Worm (Caenorhabditis elegans): Measurements from ENCODE around the gene F53C11.4.
A peak's percentile ranks its signal among the peaks of the same experiment; 100 is the strongest.

F53C11.4 gene

ce11 chrV:13796246-13796776 is 9.2 kb upstream of the F53C11.4 start, which contains the start of gene twk-32:
TSS of gene twk-32 (plus strand) at chrV:13796641.
- no peak for TF ChIP-seq F13H6.1 (tag; optimal IDR thresholded peaks at IDR 0.05)
- peak; percentile 19 for TF ChIP-seq hlh-30 (tag; optimal IDR thresholded peaks at IDR 0.05; ENCODE audit: insufficient read depth)

- TF ChIP-seq pha-2 (tag; optimal IDR thresholded peaks at IDR 0.05): no peak
- TF ChIP-seq ttx-3 (tag; optimal IDR thresholded peaks at IDR 0.05): no peak
- no peak for TF ChIP-seq ceh-34 (tag; optimal IDR thresholded peaks at IDR 0.05)
- TF ChIP-seq tbx-2 (tag; optimal IDR thresholded peaks at IDR 0.05): no peak
- TF ChIP-seq sdc-2 (tag; optimal IDR thresholded peaks at IDR 0.05): no peak
- TF ChIP-seq syd-9 (tag; optimal IDR thresholded peaks at IDR 0.05): no peak
- no peak for TF ChIP-seq fax-1 (tag; optimal IDR thresholded peaks at IDR 0.05)
- TF ChIP-seq C38D4.7 (GFP tag; optimal IDR thresholded peaks at IDR 0.05): no peak
- no peak for TF ChIP-seq sox-4 (tag; optimal IDR thresholded peaks at IDR 0.05)
- TF ChIP-seq elt-4 (tag; optimal IDR thresholded peaks at IDR 0.05): no peak
- no peak for TF ChIP-seq fkh-10 (GFP tag; optimal IDR thresholded peaks at IDR 0.05)
Measured at ce11 chrV:13794046-13794445, 6.9 kb upstream of the F53C11.4 start.

ce11 chrV:13790557-13790956 is 3.4 kb upstream of the F53C11.4 start:
- TF ChIP-seq hlh-30 (tag; optimal IDR thresholded peaks at IDR 0.05; ENCODE audit: insufficient read depth): no peak
- TF ChIP-seq hlh-6 (tag; optimal IDR thresholded peaks at IDR 0.05): no peak
- no peak for TF ChIP-seq lim-6 (tag; optimal IDR thresholded peaks at IDR 0.05)
- TF ChIP-seq ztf-16 (tag; optimal IDR thresholded peaks at IDR 0.05): no peak
- no peak for TF ChIP-seq ceh-14 (tag; optimal IDR thresholded peaks at IDR 0.05)
- TF ChIP-seq hlh-15 (tag; optimal IDR thresholded peaks at IDR 0.05): no peak
- TF ChIP-seq ama-1 (optimal IDR thresholded peaks at IDR 0.05): no peak
- no peak for TF ChIP-seq F13H6.1 (tag; optimal IDR thresholded peaks at IDR 0.05)
- TF ChIP-seq ref-2 (tag; optimal IDR thresholded peaks at IDR 0.05): no peak
- TF ChIP-seq dmd-4 (tag; optimal IDR thresholded peaks at IDR 0.05; ENCODE audit: borderline replicate concordance): no peak
- TF ChIP-seq sox-4 (tag; optimal IDR thresholded peaks at IDR 0.05): no peak
- no peak for TF ChIP-seq K09A11.1 (tag; optimal IDR thresholded peaks at IDR 0.05; ENCODE audit: insufficient read depth)
- TF ChIP-seq tbx-7 (tag; optimal IDR thresholded peaks at IDR 0.05): no peak

ce11 chrV:13790117-13790516 is 3.0 kb upstream of the F53C11.4 start:
- TF ChIP-seq pha-2 (tag; optimal IDR thresholded peaks at IDR 0.05) (no peak), T23F11.4 (GFP tag; optimal IDR thresholded peaks at IDR 0.05) (no peak), npax-4 (tag; optimal IDR thresholded peaks at IDR 0.05) (no peak), lim-6 (tag; optimal IDR thresholded peaks at IDR 0.05) (no peak), ceh-30 (tag; optimal IDR thresholded peaks at IDR 0.05) (no peak), nhr-11 (tag; optimal IDR thresholded peaks at IDR 0.05) (no peak), mec-3 (tag; optimal IDR thresholded peaks at IDR 0.05; ENCODE audit: borderline replicate concordance) (no peak), ceh-6 (GFP tag; optimal IDR thresholded peaks at IDR 0.05) (no peak)

ce11 chrV:13789362-13789761 is 2.2 kb upstream of the F53C11.4 start:
- TF ChIP-seq odd-2 (tag; optimal IDR thresholded peaks at IDR 0.05) (no peak), fkh-10 (GFP tag; optimal IDR thresholded peaks at IDR 0.05) (no peak), hlh-15 (tag; optimal IDR thresholded peaks at IDR 0.05) (no peak), ceh-6 (GFP tag; optimal IDR thresholded peaks at IDR 0.05) (peak; percentile 27), pha-2 (tag; optimal IDR thresholded peaks at IDR 0.05) (peak; percentile 38), ceh-31 (tag; optimal IDR thresholded peaks at IDR 0.05) (peak; percentile 92), dve-1 (tag; optimal IDR thresholded peaks at IDR 0.05) (peak; percentile 81), hlh-13 (GFP tag; optimal IDR thresholded peaks at IDR 0.05) (no peak), unc-86 (tag; optimal IDR thresholded peaks at IDR 0.05) (peak; percentile 54), fax-1 (tag; optimal IDR thresholded peaks at IDR 0.05) (peak; percentile 42), tbx-7 (tag; optimal IDR thresholded peaks at IDR 0.05) (no peak), eyg-1 (tag; optimal IDR thresholded peaks at IDR 0.05) (no peak), ztf-16 (tag; optimal IDR thresholded peaks at IDR 0.05) (peak; percentile 13), hlh-30 (tag; optimal IDR thresholded peaks at IDR 0.05; ENCODE audit: insufficient read depth) (peak; percentile 71), pqm-1 (tag; optimal IDR thresholded peaks at IDR 0.05) (no peak), ama-1 (optimal IDR thresholded peaks at IDR 0.05) (no peak), che-1 (tag; optimal IDR thresholded peaks at IDR 0.05) (no peak), unc-3 (GFP tag; conservative IDR thresholded peaks at IDR 0.05) (0 out of 2 replicates have a peak, but pooled peaks have one; percentile 34), unc-3 (tag; optimal IDR thresholded peaks at IDR 0.05) (no peak), pax-1 (tag; optimal IDR thresholded peaks at IDR 0.05) (peak; percentile 57), lim-6 (tag; optimal IDR thresholded peaks at IDR 0.05) (peak; percentile 47), C08G9.2 (tag; optimal IDR thresholded peaks at IDR 0.05) (peak; percentile 18), ahr-1 (tag; optimal IDR thresholded peaks at IDR 0.05) (no peak), pha-4 (tag; optimal IDR thresholded peaks at IDR 0.05) (no peak), ets-4 (tag; optimal IDR thresholded peaks at IDR 0.05) (peak; percentile 73), ceh-24 (tag; optimal IDR thresholded peaks at IDR 0.05) (no peak)

All from whole organism, late embryonic.